Fruit fly (Drosophila melanogaster) whole organism, wandering third instar larva: ENCODE measurements around the gene CG42676.

ENCODE experiments used
- CG32264 ChIP-seq: fragments of 200-800 bp; sonication (Bioruptor generic); optimal IDR thresholded peaks from 2 replicates; lab custom pipeline; 2016; ENCODE audit warnings: missing biosample characterization, missing genetic modification characterization
- CrebA ChIP-seq: fragments of 200-800 bp; sonication (Bioruptor generic); optimal IDR thresholded peaks from 2 replicates; lab custom pipeline; 2016; ENCODE audit warnings: missing biosample characterization, mild to moderate bottlenecking, missing genetic modification characterization, borderline replicate concordance
- Dif ChIP-seq: fragments of 200-275, 200-300 bp; sonication (Bioruptor generic); optimal IDR thresholded peaks from 2 replicates; lab custom pipeline; 2018; ENCODE audit warnings: missing biosample characterization, missing genetic modification characterization; ENCODE audit not compliant: partially characterized antibody
- HLH106 ChIP-seq: fragments of 200-800 bp; optimal IDR thresholded peaks from 3 replicates; lab custom pipeline; 2019; ENCODE audit warnings: missing biosample characterization, mild to moderate bottlenecking, missing genetic modification characterization, moderate library complexity
- Hnf4 ChIP-seq: fragments of 200-800 bp; sonication (Bioruptor generic); optimal IDR thresholded peaks from 2 replicates; lab custom pipeline; 2016; ENCODE audit warnings: missing biosample characterization, mild to moderate bottlenecking, missing genetic modification characterization
- Hr83 ChIP-seq: fragments of 200-300 bp; sonication (Bioruptor generic); optimal IDR thresholded peaks from 2 replicates; lab custom pipeline; 2016; ENCODE audit warnings: missing biosample characterization, mild to moderate bottlenecking, missing genetic modification characterization, moderate library complexity; ENCODE audit not compliant: poor library complexity, severe bottlenecking
- Myc ChIP-seq: fragments of >200 bp; optimal IDR thresholded peaks from 2 replicates; lab custom pipeline; 2017
- Rel ChIP-seq, 2 experiments: fragments of 200-800 bp; sonication (Bioruptor generic) in 1 of 2; optimal IDR thresholded peaks; 2 replicates in 1 of 2; 3 replicates in 1 of 2; lab custom pipeline; 2016 to 2019; ENCODE audit warnings: mild to moderate bottlenecking in 2 of 2, missing biosample characterization in 2 of 2, missing genetic modification characterization in 2 of 2, moderate library complexity in 1 of 2
- Sp1 ChIP-seq: fragments of 200-800 bp; sonication (Bioruptor generic); optimal IDR thresholded peaks from 3 replicates; lab custom pipeline; 2019; ENCODE audit warnings: missing biosample characterization, mild to moderate bottlenecking, missing genetic modification characterization, moderate library complexity
- Vsx2 ChIP-seq: fragments of 200-300, 225-300 bp; sonication (Bioruptor generic); optimal IDR thresholded peaks from 2 replicates; lab custom pipeline; 2018; ENCODE audit warnings: missing biosample characterization, missing genetic modification characterization; ENCODE audit not compliant: partially characterized antibody
- br ChIP-seq: fragments of 200-800 bp; sonication (Bioruptor generic); optimal IDR thresholded peaks from 2 replicates; lab custom pipeline; 2016; ENCODE audit warnings: missing biosample characterization, missing genetic modification characterization
- brk ChIP-seq: fragments of 200-800 bp; sonication (Bioruptor generic); optimal IDR thresholded peaks from 2 replicates; lab custom pipeline; 2016; ENCODE audit warnings: missing biosample characterization, mild to moderate bottlenecking, missing genetic modification characterization
- dl ChIP-seq, 2 experiments: fragments of 175-275, 200-275 bp in 1 of 2; fragments of 200-275 bp in 1 of 2; sonication (Bioruptor generic); optimal IDR thresholded peaks; lab custom pipeline; 2018; ENCODE audit warnings: mild to moderate bottlenecking in 2 of 2, missing biosample characterization in 2 of 2, missing genetic modification characterization in 2 of 2, moderate library complexity in 2 of 2; ENCODE audit not compliant: partially characterized antibody in 2 of 2, insufficient read depth in 1 of 2
- dmrt93B ChIP-seq: fragments of 200-800 bp; sonication (Bioruptor generic); optimal IDR thresholded peaks from 2 replicates; lab custom pipeline; 2018; ENCODE audit warnings: missing biosample characterization, mild to moderate bottlenecking, missing genetic modification characterization
- dsf ChIP-seq: sonication (Bioruptor generic); optimal IDR thresholded peaks from 2 replicates; lab custom pipeline; 2016; ENCODE audit warnings: missing biosample characterization, missing genetic modification characterization, borderline replicate concordance
- ey ChIP-seq: fragments of 200-800 bp; sonication (Bioruptor generic); optimal IDR thresholded peaks from 2 replicates; lab custom pipeline; 2016; ENCODE audit warnings: missing biosample characterization, missing genetic modification characterization
- foxo ChIP-seq, 2 experiments: fragments of 200-800 bp; sonication (Bioruptor generic); optimal IDR thresholded peaks; 2 replicates in 1 of 2; 3 replicates in 1 of 2; lab custom pipeline; 2016 to 2017; ENCODE audit warnings: missing biosample characterization in 2 of 2, missing genetic modification characterization in 2 of 2
- fru ChIP-seq: fragments of 200-800 bp; sonication (Bioruptor generic); optimal IDR thresholded peaks from 3 replicates; lab custom pipeline; 2016; ENCODE audit warnings: missing biosample characterization, mild to moderate bottlenecking, missing genetic modification characterization
- h ChIP-seq: fragments of 200-800 bp; sonication (Bioruptor generic); optimal IDR thresholded peaks from 3 replicates; lab custom pipeline; 2016; ENCODE audit warnings: missing biosample characterization, mild to moderate bottlenecking, missing genetic modification characterization
- jim ChIP-seq: fragments of 175-275, 200-325 bp; sonication (Bioruptor generic); optimal IDR thresholded peaks from 2 replicates; lab custom pipeline; 2016; ENCODE audit warnings: missing biosample characterization, mild to moderate bottlenecking, missing genetic modification characterization
- psq ChIP-seq: fragments of 200-800 bp; sonication (Bioruptor generic); optimal IDR thresholded peaks from 3 replicates; lab custom pipeline; 2017; ENCODE audit warnings: missing biosample characterization, mild to moderate bottlenecking, missing genetic modification characterization, moderate library complexity
- sage ChIP-seq: fragments of 200-800 bp; sonication (Bioruptor generic); optimal IDR thresholded peaks from 2 replicates; lab custom pipeline; 2016; ENCODE audit warnings: missing biosample characterization, mild to moderate bottlenecking, missing genetic modification characterization
- sv ChIP-seq: fragments of 200-800 bp; sonication (Bioruptor generic); optimal IDR thresholded peaks from 3 replicates; lab custom pipeline; 2016; ENCODE audit warnings: missing biosample characterization, missing genetic modification characterization
- tai ChIP-seq: sonication (Bioruptor generic); optimal IDR thresholded peaks from 2 replicates; lab custom pipeline; 2016; ENCODE audit warnings: missing biosample characterization, missing genetic modification characterization
- usp ChIP-seq: fragments of >200 bp; optimal IDR thresholded peaks from 2 replicates; lab custom pipeline; 2017; ENCODE audit warnings: missing biosample characterization, missing genetic modification characterization
- woc ChIP-seq: sonication (Bioruptor generic); optimal IDR thresholded peaks from 2 replicates; lab custom pipeline; 2016; ENCODE audit warnings: missing biosample characterization, mild to moderate bottlenecking, missing genetic modification characterization

Gene CG42676

DNA sequence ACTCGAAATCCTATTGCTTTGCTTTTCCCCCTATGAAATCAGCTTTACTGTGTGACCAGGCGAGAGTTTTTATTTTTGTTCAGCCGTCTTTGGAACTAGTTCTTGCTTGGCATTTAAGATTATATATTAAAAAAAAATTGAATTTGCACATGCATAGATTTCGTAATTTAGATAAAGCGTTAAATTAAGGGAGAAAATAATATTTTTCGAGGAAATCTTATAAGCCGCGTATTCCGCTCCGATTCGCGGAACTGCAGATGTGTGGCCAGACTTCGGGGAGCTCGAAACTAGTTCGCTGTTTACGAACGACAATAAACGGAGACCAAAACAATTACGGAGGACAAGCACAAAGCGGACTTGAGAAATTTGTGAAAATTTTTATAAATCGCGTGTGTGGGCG is at the start of gene CG42676, which contains the start of gene JTBR:
TSS of gene CG42676 (plus strand) at position 306 of the 400 bp plus-strand sequence.
TSS of gene JTBR (minus strand) at position 55 of the 400 bp plus-strand sequence.
- TF ChIP-seq psq (GFP tag; lab: Kevin White, UChicago) (peak; percentile 99), dsf (GFP tag; lab: Kevin White, UChicago) (no peak), HLH106 (peak; percentile 6), Sp1 (no peak), CG32264 (GFP tag; lab: Kevin White, UChicago) (no peak), Myc (no peak), Rel (GFP tag; optimal IDR thresholded peaks at IDR 0.05; lab: Kevin White, UChicago) (no peak), Rel (tag; optimal IDR thresholded peaks at IDR 0.05; lab: Kevin White, UChicago) (peak; percentile 64), ey (GFP tag; lab: Kevin White, UChicago) (no peak), tai (GFP tag; lab: Kevin White, UChicago) (no peak)

DNA sequence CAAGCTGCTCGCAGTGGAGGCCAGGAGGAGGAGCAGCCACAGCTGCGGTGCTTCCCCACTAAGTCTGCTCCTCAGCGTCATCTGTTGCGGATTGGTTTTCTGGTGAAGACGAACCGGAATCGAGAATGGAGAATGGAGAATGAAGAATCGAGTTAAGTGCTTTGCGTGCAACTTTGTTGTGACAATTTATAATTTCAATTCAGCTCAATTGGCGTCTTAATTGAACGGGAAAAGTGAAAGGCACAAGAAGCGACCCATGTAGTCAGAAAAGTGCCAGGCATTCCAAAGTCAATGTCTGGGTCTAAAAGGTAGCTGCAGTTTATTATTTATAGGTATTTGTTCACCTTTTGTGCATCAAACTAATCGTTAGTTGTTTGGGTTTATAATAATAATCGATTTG is 48.6 kb upstream of the CG42676 start:
- TF ChIP-seq Rel (GFP tag; optimal IDR thresholded peaks at IDR 0.05; lab: Kevin White, UChicago), result no peak
- no peak for TF ChIP-seq Rel (tag; optimal IDR thresholded peaks at IDR 0.05; lab: Kevin White, UChicago)
- TF ChIP-seq woc (GFP tag; lab: Kevin White, UChicago), result no peak
- TF ChIP-seq Hnf4, result no peak
- TF ChIP-seq dsf (GFP tag; lab: Kevin White, UChicago), result no peak
- TF ChIP-seq Hr83 (GFP tag; lab: Kevin White, UChicago), result no peak
- no peak for TF ChIP-seq HLH106

DNA sequence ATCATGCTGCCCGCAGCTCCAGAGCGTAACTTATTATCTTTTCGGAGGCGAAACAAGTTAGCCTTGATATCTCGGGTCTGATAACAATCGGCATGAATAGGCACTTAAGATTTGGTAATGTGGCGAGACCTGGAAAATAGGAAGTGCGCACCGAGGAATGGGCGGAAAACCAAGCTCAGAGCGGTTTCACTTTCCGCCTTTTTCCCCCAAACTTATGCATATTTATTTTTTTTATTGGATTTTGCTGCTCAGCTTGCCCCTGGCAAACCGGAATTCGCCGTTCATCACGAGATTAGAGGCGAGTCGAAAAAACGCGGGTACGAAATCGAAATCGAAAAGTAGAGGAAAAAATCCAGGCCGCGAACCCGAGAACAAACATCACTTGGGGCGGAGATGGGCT is 48.0 kb upstream of the CG42676 start:
- TF ChIP-seq CG32264 (GFP tag; lab: Kevin White, UChicago) (no peak), fru (GFP tag; lab: Kevin White, UChicago) (no peak), sage (GFP tag; lab: Kevin White, UChicago) (no peak), ey (GFP tag; lab: Kevin White, UChicago) (no peak), brk (GFP tag; lab: Kevin White, UChicago) (no peak), jim (GFP tag; lab: Kevin White, UChicago) (no peak), h (GFP tag; lab: Kevin White, UChicago) (no peak), foxo (GFP tag; optimal IDR thresholded peaks at IDR 0.05; lab: Kevin White, UChicago) (no peak), sv (GFP tag; lab: Kevin White, UChicago) (no peak)
- TF ChIP-seq, all 38 proteins: peak for 0

DNA sequence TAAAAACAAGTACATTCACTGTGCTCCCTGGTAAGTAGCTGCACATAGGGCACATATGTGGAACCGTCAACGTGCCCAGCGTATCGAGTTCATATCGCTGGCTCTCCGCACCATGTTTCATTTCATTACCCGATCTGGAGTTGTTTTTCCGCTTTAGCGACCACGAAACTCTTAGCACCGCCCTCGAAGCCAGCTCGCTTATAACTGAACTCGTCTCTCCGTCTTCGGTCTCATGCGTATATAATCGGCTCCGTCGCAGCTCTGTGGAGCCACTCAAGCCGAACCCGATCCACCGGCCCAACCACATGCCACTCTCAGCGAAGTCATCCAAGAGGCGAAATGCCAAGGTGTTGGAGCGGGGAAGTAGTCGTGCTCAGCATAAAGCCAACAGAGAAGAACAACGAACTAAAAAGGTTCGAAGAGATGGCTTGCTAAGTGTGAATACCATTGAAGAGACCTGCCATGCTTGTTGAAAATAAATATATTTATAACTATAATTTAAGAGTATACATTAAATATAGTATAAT is 47.4 kb upstream of the CG42676 start, which contains the start of gene Cht2:
TSS of gene Cht2 (minus strand) at position 477 of the 527 bp plus-strand sequence.
- TF ChIP-seq Vsx2 (GFP tag; lab: Kevin White, UChicago) (peak; percentile 86), br (GFP tag; lab: Kevin White, UChicago) (peak; percentile 42), dl (GFP tag; optimal IDR thresholded peaks at IDR 0.05; lab: Kevin White, UChicago; ENCODE audit: insufficient read depth in 1 of 2, partially characterized antibody in 2 of 2) (peak in 1 of 2 experiments; percentile 67), h (GFP tag; lab: Kevin White, UChicago) (peak; percentile 38), Rel (GFP tag; optimal IDR thresholded peaks at IDR 0.05; lab: Kevin White, UChicago) (peak; percentile 4), Rel (tag; optimal IDR thresholded peaks at IDR 0.05; lab: Kevin White, UChicago) (peak; percentile 22), Sp1 (peak; percentile 27), fru (GFP tag; lab: Kevin White, UChicago) (peak; percentile 38), Dif (GFP tag; lab: Kevin White, UChicago) (peak; percentile 91), dmrt93B (GFP tag; lab: Kevin White, UChicago) (no peak), dsf (GFP tag; lab: Kevin White, UChicago) (no peak), ey (GFP tag; lab: Kevin White, UChicago) (no peak)
- TF ChIP-seq, all 38 proteins: peak for 8

DNA sequence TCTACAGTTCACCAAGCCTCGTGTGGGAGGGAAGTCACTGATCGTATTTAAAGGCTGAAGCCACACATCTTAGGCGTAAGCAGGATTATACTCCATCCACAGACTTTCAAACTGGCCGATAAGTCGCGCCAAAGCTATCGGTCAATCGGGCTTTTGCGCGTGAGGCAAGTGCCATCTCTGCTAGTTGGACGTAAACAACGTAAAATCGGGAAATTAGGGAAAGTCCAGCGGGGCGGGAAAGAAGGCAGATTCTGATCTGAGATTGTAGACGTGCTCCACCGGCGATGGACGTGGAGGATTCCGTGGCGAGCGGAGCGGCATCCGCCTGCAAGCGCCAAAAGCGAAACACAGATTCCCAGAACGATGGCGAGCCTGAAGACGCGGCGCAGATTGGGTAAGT is 46.8 kb upstream of the CG42676 start, which contains the start of gene CG8001:
TSS of gene CG8001 (plus strand) at position 17 of the 400 bp plus-strand sequence.
- no peak for TF ChIP-seq Rel (GFP tag; optimal IDR thresholded peaks at IDR 0.05; lab: Kevin White, UChicago)
- TF ChIP-seq Rel (tag; optimal IDR thresholded peaks at IDR 0.05; lab: Kevin White, UChicago), result peak; percentile 86
- no peak for TF ChIP-seq h (GFP tag; lab: Kevin White, UChicago)

DNA sequence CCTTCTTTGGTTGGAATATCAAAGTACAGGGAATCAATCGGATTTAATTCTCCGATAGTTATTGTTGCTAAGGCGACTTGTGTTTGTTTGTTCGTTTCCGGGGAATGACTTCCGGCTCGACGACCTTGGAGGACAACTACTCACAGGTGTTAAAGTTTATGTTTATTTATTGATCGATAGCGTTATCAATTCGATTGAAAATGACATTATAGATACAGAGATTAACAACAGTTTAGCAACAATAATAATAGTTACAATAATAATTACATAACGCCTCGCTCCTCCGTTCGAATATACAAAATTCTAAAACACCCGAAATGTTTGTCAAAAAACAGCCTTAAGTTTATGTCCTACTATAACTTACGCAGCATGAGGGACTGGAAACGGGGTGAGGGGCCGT is 31.2 kb upstream of the CG42676 start, which contains the start of gene Dhc62B:
TSS of gene Dhc62B (minus strand) at position 101 of the 400 bp plus-strand sequence.
- TF ChIP-seq ey (GFP tag; lab: Kevin White, UChicago) (no peak), jim (GFP tag; lab: Kevin White, UChicago) (no peak), usp (GFP tag; lab: Kevin White, UChicago) (no peak), HLH106 (no peak), Dif (GFP tag; lab: Kevin White, UChicago) (no peak), CrebA (GFP tag; lab: Kevin White, UChicago) (no peak), foxo (GFP tag; optimal IDR thresholded peaks at IDR 0.05; lab: Kevin White, UChicago) (no peak), Rel (GFP tag; optimal IDR thresholded peaks at IDR 0.05; lab: Kevin White, UChicago) (no peak), Rel (tag; optimal IDR thresholded peaks at IDR 0.05; lab: Kevin White, UChicago) (no peak), Vsx2 (GFP tag; lab: Kevin White, UChicago) (no peak), br (GFP tag; lab: Kevin White, UChicago) (no peak), sage (GFP tag; lab: Kevin White, UChicago) (no peak)
